Fruit fly (Drosophila melanogaster) whole organism, wandering third instar larva: ENCODE results near the gene CG6766.

ENCODE experiments used
- Dif ChIP-seq: fragments of 200-275, 200-300 bp; sonication (Bioruptor generic); optimal IDR thresholded peaks from 2 replicates; lab custom pipeline; 2018; ENCODE audit warnings: missing biosample characterization, missing genetic modification characterization; ENCODE audit not compliant: partially characterized antibody
- Hnf4 ChIP-seq: fragments of 200-800 bp; sonication (Bioruptor generic); optimal IDR thresholded peaks from 2 replicates; lab custom pipeline; 2016; ENCODE audit warnings: missing biosample characterization, mild to moderate bottlenecking, missing genetic modification characterization
- Jra ChIP-seq: sonication (Bioruptor generic); optimal IDR thresholded peaks from 2 replicates; lab custom pipeline; 2016; ENCODE audit warnings: missing biosample characterization, missing genetic modification characterization
- Sp1 ChIP-seq: fragments of 200-800 bp; sonication (Bioruptor generic); optimal IDR thresholded peaks from 3 replicates; lab custom pipeline; 2019; ENCODE audit warnings: missing biosample characterization, mild to moderate bottlenecking, missing genetic modification characterization, moderate library complexity
- dsf ChIP-seq: sonication (Bioruptor generic); optimal IDR thresholded peaks from 2 replicates; lab custom pipeline; 2016; ENCODE audit warnings: missing biosample characterization, missing genetic modification characterization, borderline replicate concordance
- fru ChIP-seq: fragments of 200-800 bp; sonication (Bioruptor generic); optimal IDR thresholded peaks from 3 replicates; lab custom pipeline; 2016; ENCODE audit warnings: missing biosample characterization, mild to moderate bottlenecking, missing genetic modification characterization
- h ChIP-seq: fragments of 200-800 bp; sonication (Bioruptor generic); optimal IDR thresholded peaks from 3 replicates; lab custom pipeline; 2016; ENCODE audit warnings: missing biosample characterization, mild to moderate bottlenecking, missing genetic modification characterization
- jim ChIP-seq: fragments of 175-275, 200-325 bp; sonication (Bioruptor generic); optimal IDR thresholded peaks from 2 replicates; lab custom pipeline; 2016; ENCODE audit warnings: missing biosample characterization, mild to moderate bottlenecking, missing genetic modification characterization
- usp ChIP-seq: fragments of >200 bp; optimal IDR thresholded peaks from 2 replicates; lab custom pipeline; 2017; ENCODE audit warnings: missing biosample characterization, missing genetic modification characterization
- woc ChIP-seq: sonication (Bioruptor generic); optimal IDR thresholded peaks from 2 replicates; lab custom pipeline; 2016; ENCODE audit warnings: missing biosample characterization, mild to moderate bottlenecking, missing genetic modification characterization

DNA sequence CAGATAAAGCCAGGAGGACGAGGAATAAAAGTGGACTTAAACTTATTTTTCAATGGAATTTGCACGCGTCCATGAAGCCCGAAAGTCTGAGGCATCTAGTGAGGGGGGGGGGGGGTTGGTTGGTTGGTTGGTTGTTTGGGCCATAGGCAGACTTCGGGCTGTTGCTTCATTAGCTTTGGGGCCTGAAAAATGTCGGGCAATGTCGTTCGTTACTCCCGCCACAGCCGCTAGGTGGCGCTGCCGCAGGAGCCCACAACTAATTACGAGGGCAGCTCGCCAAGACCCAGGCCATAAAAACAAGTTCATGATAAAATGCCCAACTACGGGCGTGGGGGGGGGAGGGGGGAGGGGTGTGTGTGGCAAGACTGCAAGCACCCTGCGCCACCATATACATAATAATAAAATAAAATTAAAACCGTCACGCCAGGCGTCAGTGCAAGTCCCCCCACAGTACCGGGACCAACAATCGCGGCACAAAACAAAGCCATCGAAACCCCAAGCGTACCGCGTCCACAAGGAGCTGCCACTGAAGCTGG, 37.7 kb upstream of the CG6766 start:
- no peak for TF ChIP-seq dsf (GFP tag; lab: Kevin White, UChicago)
- no peak for TF ChIP-seq usp (GFP tag; lab: Kevin White, UChicago)
- no peak for TF ChIP-seq fru (GFP tag; lab: Kevin White, UChicago)
- no peak for TF ChIP-seq h (GFP tag; lab: Kevin White, UChicago)
- no peak for TF ChIP-seq woc (GFP tag; lab: Kevin White, UChicago)
- TF ChIP-seq Dif (GFP tag; lab: Kevin White, UChicago) = no peak
- no peak for TF ChIP-seq Hnf4 (GFP tag; lab: Kevin White, UChicago)
- TF ChIP-seq jim = no peak
- no peak for TF ChIP-seq Jra
- TF ChIP-seq Sp1 = no peak
